Worm (Caenorhabditis elegans): Measurements from ENCODE around the gene mct-3.

mct-3 gene

ce11 chrX:13903328-13903727 lies 50.6 kb downstream of the mct-3 start, which contains the start of gene sra-39:
Gene sra-39 (minus strand): TSS chrX:13903428.
- no peak for TF ChIP-seq ceh-83 (GFP tag; optimal IDR thresholded peaks at IDR 0.05)
- no peak for TF ChIP-seq ceh-39 (tag; optimal IDR thresholded peaks at IDR 0.05)
- no peak for TF ChIP-seq unc-62 (GFP tag; optimal IDR thresholded peaks at IDR 0.05)

ce11 chrX:13903769-13904168 lies 51.1 kb downstream of the mct-3 start:
- TF ChIP-seq nhr-237 (tag; optimal IDR thresholded peaks at IDR 0.05) (no peak), pha-4 (tag; optimal IDR thresholded peaks at IDR 0.05) (no peak), ceh-39 (tag; optimal IDR thresholded peaks at IDR 0.05) (no peak), ceh-43 (GFP tag; optimal IDR thresholded peaks at IDR 0.05) (no peak), mls-2 (tag; optimal IDR thresholded peaks at IDR 0.05) (no peak), ztf-11 (tag; optimal IDR thresholded peaks at IDR 0.05) (no peak), unc-62 (GFP tag; optimal IDR thresholded peaks at IDR 0.05) (no peak), lsy-2 (tag; optimal IDR thresholded peaks at IDR 0.05) (no peak), sptf-1 (tag; optimal IDR thresholded peaks at IDR 0.05) (no peak), ceh-83 (GFP tag; optimal IDR thresholded peaks at IDR 0.05) (no peak), elt-1 (tag; optimal IDR thresholded peaks at IDR 0.05; ENCODE audit: borderline replicate concordance, insufficient read depth) (no peak), sem-2 (GFP tag; optimal IDR thresholded peaks at IDR 0.05) (no peak), mab-5 (tag; optimal IDR thresholded peaks at IDR 0.05) (no peak), lin-32 (GFP tag; optimal IDR thresholded peaks at IDR 0.05) (no peak), elt-3 (tag; optimal IDR thresholded peaks at IDR 0.05) (no peak), cnd-1 (tag; optimal IDR thresholded peaks at IDR 0.05) (no peak)

Data from whole organism, mixed stage, embryonic.